Fruit fly (Drosophila melanogaster): ENCODE data around the gene Atg17.
A peak's percentile ranks its signal among the peaks of the same experiment; 100 is the strongest.

Gene Atg17

dm6 chr3R:5620387-5620956 is 49.0 kb upstream of the Atg17 start (continued):
- TF ChIP-seq CG30020 (tag; optimal IDR thresholded peaks at IDR 0.05): peak; percentile 17
- peak; percentile 63 for TF ChIP-seq jumu (GFP tag; optimal IDR thresholded peaks at IDR 0.05)
- TF ChIP-seq Dfd (GFP tag; optimal IDR thresholded peaks at IDR 0.05): no peak
- TF ChIP-seq schlank (tag; optimal IDR thresholded peaks at IDR 0.05): no peak
- peak; percentile 24 for TF ChIP-seq Ets97D (GFP tag; optimal IDR thresholded peaks at IDR 0.05)
- peak; percentile 44 for TF ChIP-seq Hand (GFP tag; optimal IDR thresholded peaks at IDR 0.05)
- no peak for TF ChIP-seq CG4282 (GFP tag; optimal IDR thresholded peaks at IDR 0.05)
- no peak for TF ChIP-seq CG8765 (GFP tag; IDR thresholded peaks at IDR 0.05)
- TF ChIP-seq exex (tag; optimal IDR thresholded peaks at IDR 0.05): peak; percentile 18
- TF ChIP-seq onecut (GFP tag; IDR thresholded peaks at IDR 0.05): peak; percentile 39
- TF ChIP-seq HmgZ (tag; optimal IDR thresholded peaks at IDR 0.05): peak; percentile 7
- peak; percentile 58 for TF ChIP-seq Fer3 (tag; optimal IDR thresholded peaks at IDR 0.05)
- TF ChIP-seq CG8388 (GFP tag; optimal IDR thresholded peaks at IDR 0.05): peak; percentile 62
- no peak for TF ChIP-seq CG13296 (GFP tag; optimal IDR thresholded peaks at IDR 0.05)
- TF ChIP-seq CG7963 (GFP tag; IDR thresholded peaks at IDR 0.05; ENCODE audit: partially characterized antibody): no peak
- peak; percentile 69 for TF ChIP-seq org-1 (GFP tag; optimal IDR thresholded peaks at IDR 0.05)
- TF ChIP-seq emc (GFP tag; optimal IDR thresholded peaks at IDR 0.05): peak; percentile 24
- peak; percentile 48 for TF ChIP-seq ab (GFP tag; optimal IDR thresholded peaks at IDR 0.05)
- no peak for TF ChIP-seq CG2129 (GFP tag; IDR thresholded peaks at IDR 0.05; ENCODE audit: partially characterized antibody)
- no peak for TF ChIP-seq sr (GFP tag; IDR thresholded peaks at IDR 0.05)
- peak; percentile 71 for TF ChIP-seq CG1603 (tag; optimal IDR thresholded peaks at IDR 0.05)
- peak; percentile 54 for TF ChIP-seq CG17802 (tag; optimal IDR thresholded peaks at IDR 0.05)
- peak; percentile 40 for TF ChIP-seq shn (GFP tag; optimal IDR thresholded peaks at IDR 0.05)
- peak; percentile 63; the same call in 2 of the 3 replicates for TF ChIP-seq CG34422 (GFP tag; IDR thresholded peaks at IDR 0.05)
- no peak for TF ChIP-seq CrebB (tag; optimal IDR thresholded peaks at IDR 0.05)
- TF ChIP-seq jigr1 (GFP tag; IDR thresholded peaks at IDR 0.05): peak; percentile 65; the same call in 1 of the 3 replicates
- peak; percentile 54 for TF ChIP-seq grau (tag; optimal IDR thresholded peaks at IDR 0.05)
- TF ChIP-seq Doc3 (GFP tag; IDR thresholded peaks at IDR 0.05; ENCODE audit: partially characterized antibody): no peak
- TF ChIP-seq HHEX (GFP tag; optimal IDR thresholded peaks at IDR 0.05): peak; percentile 69
- TF ChIP-seq CG11695 (GFP tag; IDR thresholded peaks at IDR 0.05): peak; percentile 41; the same call in 1 of the 3 replicates
- TF ChIP-seq trem (tag; optimal IDR thresholded peaks at IDR 0.05): peak; percentile 12
- peak; percentile 31 for TF ChIP-seq Nf-YC (tag; optimal IDR thresholded peaks at IDR 0.05)
- TF ChIP-seq tll (GFP tag; optimal IDR thresholded peaks at IDR 0.05): no peak
- peak; percentile 75 for TF ChIP-seq CG9727 (GFP tag; optimal IDR thresholded peaks at IDR 0.05)
- TF ChIP-seq CG18476 (GFP tag; optimal IDR thresholded peaks at IDR 0.05): peak; percentile 35
- TF ChIP-seq Optix (GFP tag; IDR thresholded peaks at IDR 0.05): peak; percentile 71; the same call in 2 of the 3 replicates
- TF ChIP-seq NK7.1 (GFP tag; optimal IDR thresholded peaks at IDR 0.05): no peak
- TF ChIP-seq CG10565 (GFP tag; optimal IDR thresholded peaks at IDR 0.05): no peak
- peak; percentile 44; the same call in 1 of the 3 replicates for TF ChIP-seq so (GFP tag; IDR thresholded peaks at IDR 0.05)
- peak; percentile 27 for TF ChIP-seq da (GFP tag; optimal IDR thresholded peaks at IDR 0.05)
- peak; percentile 63 for TF ChIP-seq lilli (GFP tag; optimal IDR thresholded peaks at IDR 0.05)
- TF ChIP-seq CG10979 (tag; optimal IDR thresholded peaks at IDR 0.05): peak; percentile 71
- peak; percentile 57 for TF ChIP-seq CG17385 (GFP tag; optimal IDR thresholded peaks at IDR 0.05)
- peak; percentile 39 for TF ChIP-seq Chrac-16 (GFP tag; optimal IDR thresholded peaks at IDR 0.05)
- peak; percentile 68 for TF ChIP-seq H2.0 (GFP tag; IDR thresholded peaks at IDR 0.05)
- TF ChIP-seq mirr (GFP tag; optimal IDR thresholded peaks at IDR 0.05): peak; percentile 18
- peak; percentile 59 for TF ChIP-seq Xrp1 (GFP tag; IDR thresholded peaks at IDR 0.05)
- no peak for TF ChIP-seq Dref (GFP tag; IDR thresholded peaks at IDR 0.05)
- peak; percentile 94 for TF ChIP-seq Med (GFP tag)
- TF ChIP-seq insv (GFP tag; optimal IDR thresholded peaks at IDR 0.05): no peak
